Worm (Caenorhabditis elegans) whole organism, late embryonic: ENCODE data around the gene ttr-8.

Experiments
- C08G9.2 ChIP-seq: sonication (generic microtip); optimal IDR thresholded peaks from 2 replicates; lab custom pipeline; 2016; ENCODE audit warnings: mild to moderate bottlenecking, missing genetic modification characterization, moderate library complexity, missing compliant biosample characterization
- C38D4.7 ChIP-seq: fragments of 200-800 bp; sonication (Bioruptor generic); optimal IDR thresholded peaks from 2 replicates; lab custom pipeline; 2018; ENCODE audit warnings: mild to moderate bottlenecking, missing genetic modification characterization, moderate library complexity, missing compliant biosample characterization
- F13H6.1 ChIP-seq: sonication (generic microtip); optimal IDR thresholded peaks from 2 replicates; lab custom pipeline; 2016; ENCODE audit warnings: missing genetic modification characterization, missing compliant biosample characterization
- K02D7.2 ChIP-seq: sonication (generic microtip); optimal IDR thresholded peaks from 2 replicates; lab custom pipeline; 2017; ENCODE audit warnings: mild to moderate bottlenecking, missing genetic modification characterization, missing compliant biosample characterization
- T23F11.4 ChIP-seq: fragments of 200-800 bp; sonication (Bioruptor generic); optimal IDR thresholded peaks from 2 replicates; lab custom pipeline; 2018; ENCODE audit warnings: mild to moderate bottlenecking, missing genetic modification characterization, missing compliant biosample characterization
- Y22D7AL.16 ChIP-seq: sonication (generic microtip); optimal IDR thresholded peaks from 2 replicates; lab custom pipeline; 2016; ENCODE audit warnings: missing genetic modification characterization, missing compliant biosample characterization
- ahr-1 ChIP-seq: sonication (generic microtip); optimal IDR thresholded peaks from 2 replicates; lab custom pipeline; 2016; ENCODE audit warnings: missing genetic modification characterization, missing compliant biosample characterization
- ceh-19 ChIP-seq: fragments of 200-800 bp; sonication (Bioruptor generic); optimal IDR thresholded peaks from 2 replicates; lab custom pipeline; 2018; ENCODE audit warnings: mild to moderate bottlenecking, missing genetic modification characterization, missing compliant biosample characterization
- ceh-2 ChIP-seq: sonication (generic microtip); optimal IDR thresholded peaks from 2 replicates; lab custom pipeline; 2016; ENCODE audit warnings: missing genotype, missing genetic modification characterization, missing compliant biosample characterization
- ceh-24 ChIP-seq: sonication (generic microtip); optimal IDR thresholded peaks from 2 replicates; lab custom pipeline; 2016; ENCODE audit warnings: mild to moderate bottlenecking, missing genetic modification characterization, missing compliant biosample characterization
- ceh-31 ChIP-seq: sonication (generic microtip); optimal IDR thresholded peaks from 2 replicates; lab custom pipeline; 2016; ENCODE audit warnings: missing genetic modification characterization, missing compliant biosample characterization
- ceh-34 ChIP-seq: sonication (generic microtip); optimal IDR thresholded peaks from 2 replicates; lab custom pipeline; 2016; ENCODE audit warnings: mild to moderate bottlenecking, missing genetic modification characterization, missing compliant biosample characterization
- ceh-48 ChIP-seq: sonication (generic microtip); optimal IDR thresholded peaks from 2 replicates; lab custom pipeline; 2016; ENCODE audit warnings: missing genetic modification characterization, inconsistent platforms, missing compliant biosample characterization
- ceh-9 ChIP-seq: sonication (generic microtip); optimal IDR thresholded peaks from 2 replicates; lab custom pipeline; 2016; ENCODE audit warnings: mild to moderate bottlenecking, missing genetic modification characterization, inconsistent platforms, missing compliant biosample characterization
- che-1 ChIP-seq: sonication (generic microtip); optimal IDR thresholded peaks from 2 replicates; lab custom pipeline; 2016; ENCODE audit warnings: mild to moderate bottlenecking, missing genetic modification characterization, missing compliant biosample characterization
- dmd-4 ChIP-seq: sonication (generic microtip); optimal IDR thresholded peaks from 2 replicates; lab custom pipeline; 2016; ENCODE audit warnings: borderline replicate concordance, missing genetic modification characterization, missing compliant biosample characterization
- dve-1 ChIP-seq: sonication (generic microtip); optimal IDR thresholded peaks from 2 replicates; lab custom pipeline; 2017; ENCODE audit warnings: antibody characterized with exemption, mild to moderate bottlenecking, missing genetic modification characterization, missing compliant biosample characterization
- elt-4 ChIP-seq: sonication (generic microtip); optimal IDR thresholded peaks from 2 replicates; lab custom pipeline; 2016; ENCODE audit warnings: missing genetic modification characterization, missing compliant biosample characterization
- ets-4 ChIP-seq: sonication (generic microtip); optimal IDR thresholded peaks from 2 replicates; lab custom pipeline; 2016; ENCODE audit warnings: missing genetic modification characterization, missing compliant biosample characterization
- fax-1 ChIP-seq: sonication (generic microtip); optimal IDR thresholded peaks from 2 replicates; lab custom pipeline; 2016; ENCODE audit warnings: missing genotype, missing genetic modification characterization, missing compliant biosample characterization
- fkh-10 ChIP-seq: fragments of 150-350 bp; optimal IDR thresholded peaks from 2 replicates; lab custom pipeline; 2014; ENCODE audit warnings: missing biosample characterization, missing genetic modification reagents, missing genetic modification characterization
- gmeb-2 ChIP-seq: sonication (generic microtip); optimal IDR thresholded peaks from 2 replicates; lab custom pipeline; 2016; ENCODE audit warnings: missing genetic modification characterization, inconsistent platforms, missing compliant biosample characterization
- hlh-8 ChIP-seq: sonication (generic microtip); optimal IDR thresholded peaks from 2 replicates; lab custom pipeline; 2016; ENCODE audit warnings: missing genotype, missing genetic modification characterization, missing compliant biosample characterization
- lim-6 ChIP-seq: sonication (generic microtip); optimal IDR thresholded peaks from 2 replicates; lab custom pipeline; 2016; ENCODE audit warnings: missing genetic modification characterization, missing compliant biosample characterization
- madf-2 ChIP-seq: sonication (generic microtip); optimal IDR thresholded peaks from 2 replicates; lab custom pipeline; 2017; ENCODE audit warnings: missing genetic modification characterization, missing compliant biosample characterization
- nfya-1 ChIP-seq: sonication (generic microtip); optimal IDR thresholded peaks from 2 replicates; lab custom pipeline; 2017; ENCODE audit warnings: missing genetic modification characterization, mild to moderate bottlenecking, missing compliant biosample characterization, antibody characterized with exemption, moderate library complexity
- nhr-11 ChIP-seq: fragments of 150-350 bp; optimal IDR thresholded peaks from 2 replicates; lab custom pipeline; 2014; ENCODE audit warnings: missing biosample characterization, missing genetic modification characterization
- nhr-232 ChIP-seq: sonication (generic microtip); optimal IDR thresholded peaks from 2 replicates; lab custom pipeline; 2016; ENCODE audit warnings: missing genetic modification characterization, missing compliant biosample characterization
- npax-4 ChIP-seq: sonication (generic microtip); optimal IDR thresholded peaks from 2 replicates; lab custom pipeline; 2016; ENCODE audit warnings: missing genetic modification characterization, missing compliant biosample characterization
- pag-3 ChIP-seq: sonication (generic microtip); optimal IDR thresholded peaks from 2 replicates; lab custom pipeline; 2016; ENCODE audit warnings: missing compliant biosample characterization, missing genetic modification characterization, borderline replicate concordance
- pax-1 ChIP-seq: fragments of 150-350 bp; optimal IDR thresholded peaks from 2 replicates; lab custom pipeline; 2014; ENCODE audit warnings: missing biosample characterization, missing genetic modification characterization
- rnt-1 ChIP-seq: sonication (generic microtip); optimal IDR thresholded peaks from 2 replicates; lab custom pipeline; 2016; ENCODE audit warnings: missing genetic modification characterization, missing compliant biosample characterization
- sdc-2 ChIP-seq: sonication (generic microtip); optimal IDR thresholded peaks from 2 replicates; lab custom pipeline; 2016; ENCODE audit warnings: missing genotype, missing genetic modification characterization, missing compliant biosample characterization
- sox-2 ChIP-seq: fragments of 200-800 bp; sonication (Bioruptor generic); IDR thresholded peaks from 2 replicates; pipeline ENCODE4 v1.3.6; 2022; ENCODE audit warnings: missing genetic modification reagents, missing genetic modification characterization, missing compliant biosample characterization
- tbx-2 ChIP-seq: sonication (generic microtip); optimal IDR thresholded peaks from 2 replicates; lab custom pipeline; 2016; ENCODE audit warnings: missing genetic modification characterization, missing compliant biosample characterization
- ttx-3 ChIP-seq: sonication (generic microtip); optimal IDR thresholded peaks from 2 replicates; lab custom pipeline; 2016; ENCODE audit warnings: missing genetic modification reagents, missing genetic modification characterization, missing compliant biosample characterization

ttr-8 gene

ce11 chrIII:7520672-7521071 lies 44.5 kb downstream of the ttr-8 start, which contains the start of the genes cux-7 and C07H6.2 (continued):
- TF ChIP-seq ahr-1 (peak; percentile 90), ceh-24 (tag; lab: Kevin White, UChicago) (no peak), ceh-2 (tag; lab: Kevin White, UChicago) (peak; percentile 99), nfya-1 (tag; lab: Kevin White, UChicago) (peak; percentile 57), C08G9.2 (tag; lab: Kevin White, UChicago) (peak; percentile 100), dmd-4 (peak; percentile 67), sdc-2 (tag; lab: Kevin White, UChicago) (peak; percentile 55), Y22D7AL.16 (tag; lab: Kevin White, UChicago) (peak; percentile 27), fkh-10 (GFP tag; lab: Kevin White, UChicago) (no peak), tbx-2 (tag; lab: Kevin White, UChicago) (peak; percentile 98), hlh-8 (tag; lab: Kevin White, UChicago) (peak; percentile 94), F13H6.1 (tag; lab: Kevin White, UChicago) (peak; percentile 94), lim-6 (tag; lab: Kevin White, UChicago) (peak; percentile 94), nhr-232 (tag; lab: Kevin White, UChicago) (no peak), ceh-31 (peak; percentile 99), pax-1 (tag; lab: Kevin White, UChicago) (no peak), ceh-19 (GFP tag; lab: Kevin White, UChicago) (peak; percentile 62), T23F11.4 (GFP tag; lab: Kevin White, UChicago) (no peak), rnt-1 (tag; lab: Kevin White, UChicago) (peak; percentile 97), K02D7.2 (no peak), ceh-34 (no peak), elt-4 (no peak), gmeb-2 (tag; lab: Kevin White, UChicago) (peak; percentile 3), C38D4.7 (GFP tag; lab: Kevin White, UChicago) (no peak), fax-1 (tag; lab: Kevin White, UChicago) (peak; percentile 89), npax-4 (tag; lab: Kevin White, UChicago) (no peak), ttx-3 (tag; lab: Kevin White, UChicago) (no peak), ceh-48 (tag; lab: Kevin White, UChicago) (peak; percentile 34), ets-4 (tag; lab: Kevin White, UChicago) (peak; percentile 99), che-1 (tag; lab: Kevin White, UChicago) (no peak)

ce11 chrIII:7518424-7518823 lies 46.7 kb downstream of the ttr-8 start, which contains the start of gene clk-2:
Gene clk-2, minus strand, starts transcription at chrIII:7518524.
- TF ChIP-seq dve-1 (no peak), ceh-9 (tag; lab: Kevin White, UChicago) (no peak), npax-4 (tag; lab: Kevin White, UChicago) (no peak), ahr-1 (no peak), ceh-31 (no peak), nhr-11 (no peak), pax-1 (tag; lab: Kevin White, UChicago) (no peak), pag-3 (tag; lab: Kevin White, UChicago) (no peak), sox-2 (GFP tag; lab: Robert Waterston, UW) (no peak), madf-2 (tag; lab: Kevin White, UChicago) (no peak)
